Fruit fly (Drosophila melanogaster) whole organism, wandering third instar larva: ENCODE results near the gene CG5080.

Experiments
- Abd-B ChIP-seq: fragments of >200 bp; optimal IDR thresholded peaks from 2 replicates; lab custom pipeline; 2017; ENCODE audit warnings: missing biosample characterization, missing genetic modification characterization
- Sp1 ChIP-seq: fragments of 200-800 bp; sonication (Bioruptor generic); optimal IDR thresholded peaks from 3 replicates; lab custom pipeline; 2019; ENCODE audit warnings: missing biosample characterization, mild to moderate bottlenecking, missing genetic modification characterization, moderate library complexity
- br ChIP-seq: fragments of 200-800 bp; sonication (Bioruptor generic); optimal IDR thresholded peaks from 2 replicates; lab custom pipeline; 2016; ENCODE audit warnings: missing biosample characterization, missing genetic modification characterization
- dsf ChIP-seq: sonication (Bioruptor generic); optimal IDR thresholded peaks from 2 replicates; lab custom pipeline; 2016; ENCODE audit warnings: missing biosample characterization, missing genetic modification characterization, borderline replicate concordance
- ey ChIP-seq: fragments of 200-800 bp; sonication (Bioruptor generic); optimal IDR thresholded peaks from 2 replicates; lab custom pipeline; 2016; ENCODE audit warnings: missing biosample characterization, missing genetic modification characterization
- h ChIP-seq: fragments of 200-800 bp; sonication (Bioruptor generic); optimal IDR thresholded peaks from 3 replicates; lab custom pipeline; 2016; ENCODE audit warnings: missing biosample characterization, mild to moderate bottlenecking, missing genetic modification characterization
- pan ChIP-seq: fragments of >200 bp; optimal IDR thresholded peaks from 2 replicates; lab custom pipeline; 2017
- rgr ChIP-seq: fragments of 200-800 bp; sonication (Bioruptor generic); optimal IDR thresholded peaks from 3 replicates; lab custom pipeline; 2016; ENCODE audit warnings: missing biosample characterization, mild to moderate bottlenecking, missing genetic modification characterization
- usp ChIP-seq: fragments of >200 bp; optimal IDR thresholded peaks from 2 replicates; lab custom pipeline; 2017; ENCODE audit warnings: missing biosample characterization, missing genetic modification characterization

dm6 chr2L:1158519-1159319 is 5.0 kb downstream of the CG5080 start, which contains the start of gene Tango14:
- TF ChIP-seq ey (GFP tag; lab: Kevin White, UChicago) = no peak
- TF ChIP-seq Sp1 (GFP tag; lab: Kevin White, UChicago) = no peak
- no peak for TF ChIP-seq usp (GFP tag; lab: Kevin White, UChicago)
- no peak for TF ChIP-seq dsf
- TF ChIP-seq h (GFP tag; lab: Kevin White, UChicago) = no peak
- no peak for TF ChIP-seq Abd-B
- TF ChIP-seq rgr = no peak
- TF ChIP-seq pan (lab: Kevin White, UChicago) = no peak
- TF ChIP-seq br (GFP tag; lab: Kevin White, UChicago) = no peak
